Fruit fly (Drosophila melanogaster): Measurements from ENCODE around the gene CG42556.

DNA sequence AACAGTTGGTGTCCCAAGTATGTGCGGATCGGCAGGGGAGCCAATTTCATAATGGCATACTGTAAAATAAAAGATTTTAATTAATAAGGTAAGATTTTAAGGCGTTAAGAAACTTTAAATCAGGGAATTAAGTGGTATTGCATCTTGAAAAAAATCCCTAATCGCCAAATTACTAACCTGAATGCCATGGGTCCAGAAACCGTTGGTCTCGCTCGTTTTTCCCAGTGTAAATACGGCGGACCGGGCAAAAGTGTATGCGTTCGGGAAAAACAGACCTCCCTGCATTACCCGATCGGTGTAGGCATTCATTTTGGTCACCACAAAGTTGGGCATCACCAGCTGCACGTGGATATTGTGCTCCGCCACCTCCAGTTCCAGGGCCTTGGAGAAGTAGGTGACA, 46.4 kb upstream of the CG42556 start:
- no peak for TF ChIP-seq CTCF (optimal IDR thresholded peaks at IDR 0.05)
- TF ChIP-seq CG8478 (optimal IDR thresholded peaks at IDR 0.05): no peak
